Fruit fly (Drosophila melanogaster): ENCODE measurements around the gene CG18094.

Gene CG18094

DNA sequence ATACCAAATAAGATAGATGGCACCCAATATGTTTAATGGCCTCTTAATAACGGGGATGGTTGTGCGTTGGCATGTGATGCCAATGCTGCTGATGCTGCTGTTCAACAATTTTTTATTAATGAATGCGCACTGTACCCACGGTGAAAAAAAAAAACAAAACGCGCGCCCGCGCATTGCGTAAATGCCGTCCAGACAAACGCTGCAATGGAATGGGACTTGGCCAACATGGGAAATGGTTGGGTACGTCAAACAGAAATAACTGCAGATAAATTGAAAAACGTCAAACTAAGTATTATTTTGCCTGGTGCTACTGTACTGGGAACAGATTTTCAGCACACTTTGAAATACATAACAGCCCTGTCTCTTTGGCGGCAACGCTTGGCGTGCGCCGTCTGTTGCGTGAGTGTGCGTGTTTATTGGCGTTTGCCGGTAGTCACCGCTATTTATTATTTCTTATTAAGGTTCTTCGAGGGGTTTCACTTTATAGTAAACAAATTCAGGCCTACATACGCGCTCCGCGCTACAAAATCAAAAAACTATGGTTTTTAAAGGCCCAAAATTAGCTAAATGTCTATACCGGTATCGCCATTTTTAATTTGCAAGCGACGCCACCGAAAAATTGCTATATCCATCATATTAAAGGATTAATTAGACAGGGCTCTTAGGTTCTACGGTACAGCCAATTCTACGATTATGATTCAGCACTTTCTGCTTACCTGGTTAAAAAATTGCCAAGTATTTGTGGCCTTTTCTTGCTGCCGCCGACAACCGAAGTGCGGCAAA is 37.3 kb upstream of the CG18094 start:
- TF ChIP-seq Hr96 (GFP tag; optimal IDR thresholded peaks at IDR 0.05) = no peak
- TF ChIP-seq Clk (GFP tag; optimal IDR thresholded peaks at IDR 0.05) = no peak
- TF ChIP-seq cic (GFP tag; optimal IDR thresholded peaks at IDR 0.05) = peak; percentile 16
- TF ChIP-seq ovo (GFP tag; optimal IDR thresholded peaks at IDR 0.05) = no peak
- TF ChIP-seq tj (GFP tag; optimal IDR thresholded peaks at IDR 0.05) = peak; percentile 52
- no peak for TF ChIP-seq toe (GFP tag; optimal IDR thresholded peaks at IDR 0.05)
- TF ChIP-seq CG5204 (GFP tag; optimal IDR thresholded peaks at IDR 0.05) = no peak
- TF ChIP-seq Crg-1 (GFP tag; optimal IDR thresholded peaks at IDR 0.05) = no peak
- no peak for TF ChIP-seq cnc (optimal IDR thresholded peaks at IDR 0.05)
- no peak for TF ChIP-seq CG11617 (GFP tag; optimal IDR thresholded peaks at IDR 0.05)
- TF ChIP-seq Mnt (GFP tag; optimal IDR thresholded peaks at IDR 0.05) = peak; percentile 67
- peak; percentile 20 for TF ChIP-seq CG14711 (tag; optimal IDR thresholded peaks at IDR 0.05)
- TF ChIP-seq pad (GFP tag; optimal IDR thresholded peaks at IDR 0.05) = no peak
- TF ChIP-seq CG1620 (GFP tag; optimal IDR thresholded peaks at IDR 0.05) = no peak
- TF ChIP-seq CG33017 (tag; optimal IDR thresholded peaks at IDR 0.05) = no peak
- no peak for TF ChIP-seq bab1 (GFP tag; optimal IDR thresholded peaks at IDR 0.05)

dm6 chr2L:19453381-19453780 is 36.7 kb upstream of the CG18094 start, which contains the start of gene Top2:
Top2 (minus strand) TSS chr2L:19453490.
- peak; percentile 59 for TF ChIP-seq Mnt (GFP tag; optimal IDR thresholded peaks at IDR 0.05)
- peak; percentile 8 for TF ChIP-seq toe (GFP tag; optimal IDR thresholded peaks at IDR 0.05)
- TF ChIP-seq Hr96 (GFP tag; optimal IDR thresholded peaks at IDR 0.05) = no peak
- no peak for TF ChIP-seq cnc (optimal IDR thresholded peaks at IDR 0.05)
- TF ChIP-seq CG7045 (GFP tag; optimal IDR thresholded peaks at IDR 0.05) = no peak
- peak; percentile 11 for TF ChIP-seq CG14711 (tag; optimal IDR thresholded peaks at IDR 0.05)
- peak; percentile 30 for TF ChIP-seq CG1620 (GFP tag; optimal IDR thresholded peaks at IDR 0.05)
- peak; percentile 21 for TF ChIP-seq pad (GFP tag; optimal IDR thresholded peaks at IDR 0.05)
- no peak for TF ChIP-seq kay (GFP tag; ENCODE audit: borderline replicate concordance)
- no peak for TF ChIP-seq cic (GFP tag; optimal IDR thresholded peaks at IDR 0.05)
- peak; percentile 57 for TF ChIP-seq bab1 (GFP tag; optimal IDR thresholded peaks at IDR 0.05)
- TF ChIP-seq CG7101 (tag; optimal IDR thresholded peaks at IDR 0.05) = peak; percentile 33
- no peak for TF ChIP-seq CG11617 (GFP tag; optimal IDR thresholded peaks at IDR 0.05)
- peak; percentile 26 for TF ChIP-seq CG5204 (GFP tag; optimal IDR thresholded peaks at IDR 0.05)
- no peak for TF ChIP-seq tj (GFP tag; optimal IDR thresholded peaks at IDR 0.05)
- no peak for TF ChIP-seq CG12768 (GFP tag; optimal IDR thresholded peaks at IDR 0.05)

DNA sequence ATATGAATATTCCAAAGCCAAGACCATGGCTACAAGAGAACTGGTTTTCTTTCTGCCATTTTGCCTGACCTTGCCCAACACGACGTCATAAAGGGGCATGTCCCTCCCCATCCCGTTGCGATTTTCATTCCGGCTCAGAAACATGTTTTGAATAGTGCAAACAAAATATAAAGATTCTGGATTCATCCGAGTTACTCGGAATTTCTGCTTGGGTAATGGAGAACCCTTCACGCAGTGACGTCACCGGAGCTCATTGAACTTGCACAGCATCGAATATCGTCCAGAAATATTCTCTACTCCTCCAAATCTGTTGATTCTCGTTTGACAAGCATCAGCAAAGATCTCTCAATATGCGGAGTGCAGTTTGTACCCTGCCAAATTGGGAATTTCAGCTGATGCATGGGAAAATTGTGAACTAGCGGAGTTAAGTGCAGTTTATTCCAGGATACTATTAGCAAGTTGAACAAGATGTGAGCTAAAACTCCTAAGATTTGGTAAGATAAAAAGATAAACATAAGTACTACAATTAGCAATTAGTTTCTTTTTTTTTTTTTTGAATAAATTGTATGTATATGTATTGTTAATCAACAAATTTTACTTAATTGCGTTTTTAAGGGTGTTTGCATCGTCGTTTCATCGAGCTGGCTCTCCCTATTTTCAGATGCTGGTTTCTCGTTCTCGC is 35.9 kb upstream of the CG18094 start, which contains the start of gene CG10026:
Gene CG10026, plus strand, starts transcription at position 187 of the 682 bp plus-strand sequence.
- peak; percentile 52 for TF ChIP-seq kay (GFP tag; ENCODE audit: borderline replicate concordance)
- peak; percentile 72 for TF ChIP-seq tj (GFP tag; optimal IDR thresholded peaks at IDR 0.05)
- no peak for TF ChIP-seq Mnt (GFP tag; optimal IDR thresholded peaks at IDR 0.05)
- TF ChIP-seq CG12768 (GFP tag; optimal IDR thresholded peaks at IDR 0.05) = peak; percentile 7

- no peak for TF ChIP-seq Clk (GFP tag; optimal IDR thresholded peaks at IDR 0.05)
- TF ChIP-seq CG7045 (GFP tag; optimal IDR thresholded peaks at IDR 0.05) = no peak
- peak; percentile 6 for TF ChIP-seq Mnt (GFP tag; optimal IDR thresholded peaks at IDR 0.05)
- no peak for TF ChIP-seq Hr96 (GFP tag; optimal IDR thresholded peaks at IDR 0.05)
- TF ChIP-seq bab1 (GFP tag; optimal IDR thresholded peaks at IDR 0.05) = no peak
- TF ChIP-seq CG33017 (tag; optimal IDR thresholded peaks at IDR 0.05) = no peak
- no peak for TF ChIP-seq CG7101 (tag; optimal IDR thresholded peaks at IDR 0.05)
- TF ChIP-seq cic (GFP tag; optimal IDR thresholded peaks at IDR 0.05) = no peak
- TF ChIP-seq CG5204 (GFP tag; optimal IDR thresholded peaks at IDR 0.05) = no peak
- TF ChIP-seq cnc (optimal IDR thresholded peaks at IDR 0.05) = no peak
- peak; percentile 17 for TF ChIP-seq tj (GFP tag; optimal IDR thresholded peaks at IDR 0.05)
- no peak for TF ChIP-seq toe (GFP tag; optimal IDR thresholded peaks at IDR 0.05)
- no peak for TF ChIP-seq kay (GFP tag; ENCODE audit: borderline replicate concordance)
These were observed 34.9 kb upstream of the CG18094 start for dm6 chr2L:19455209-19455608.

DNA sequence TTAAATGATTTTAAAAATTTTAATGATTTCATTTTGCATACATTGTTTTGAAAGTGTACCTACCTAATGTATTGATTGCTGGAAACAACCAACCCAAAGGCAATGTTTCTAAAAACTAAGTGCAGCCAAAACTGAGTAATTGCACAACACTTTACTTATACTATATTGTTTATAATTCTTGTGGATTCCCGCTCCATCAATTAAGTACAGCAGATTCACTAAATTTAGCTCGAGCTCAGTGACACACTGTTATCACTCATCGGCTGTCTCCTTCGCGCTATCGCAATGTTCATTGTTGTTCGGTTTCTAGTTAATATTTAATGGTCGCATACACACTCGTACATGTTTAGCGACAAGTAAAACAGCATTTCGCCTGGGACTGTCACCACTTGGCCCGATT is 34.3 kb upstream of the CG18094 start:
- TF ChIP-seq Hr96 (GFP tag; optimal IDR thresholded peaks at IDR 0.05) (no peak), Crg-1 (GFP tag; optimal IDR thresholded peaks at IDR 0.05) (no peak), Mnt (GFP tag; optimal IDR thresholded peaks at IDR 0.05) (no peak), CG7045 (GFP tag; optimal IDR thresholded peaks at IDR 0.05) (no peak), CG14711 (tag; optimal IDR thresholded peaks at IDR 0.05) (no peak), cic (GFP tag; optimal IDR thresholded peaks at IDR 0.05) (no peak), CG5204 (GFP tag; optimal IDR thresholded peaks at IDR 0.05) (no peak), toe (GFP tag; optimal IDR thresholded peaks at IDR 0.05) (no peak), cnc (optimal IDR thresholded peaks at IDR 0.05) (no peak), CG1620 (GFP tag; optimal IDR thresholded peaks at IDR 0.05) (no peak), kay (GFP tag; ENCODE audit: borderline replicate concordance) (no peak), CG11617 (GFP tag; optimal IDR thresholded peaks at IDR 0.05) (no peak), CG33017 (tag; optimal IDR thresholded peaks at IDR 0.05) (no peak), CG7101 (tag; optimal IDR thresholded peaks at IDR 0.05) (no peak), pad (GFP tag; optimal IDR thresholded peaks at IDR 0.05) (no peak), CG12768 (GFP tag; optimal IDR thresholded peaks at IDR 0.05) (no peak), bab1 (GFP tag; optimal IDR thresholded peaks at IDR 0.05) (no peak)
